Fruit fly (Drosophila melanogaster): ENCODE measurements around the gene Oseg5.

Oseg5 gene

dm6 chr2L:20797515-20797847, 38.2 kb downstream of the Oseg5 start, which contains the start of gene CG9328 (continued):
- TF ChIP-seq sens (GFP tag), result peak; percentile 93
- TF ChIP-seq CG34376 (GFP tag; optimal IDR thresholded peaks at IDR 0.05), result peak; percentile 40
- peak; percentile 27 for TF ChIP-seq scrt (GFP tag; optimal IDR thresholded peaks at IDR 0.05)
- no peak for TF ChIP-seq da (GFP tag; optimal IDR thresholded peaks at IDR 0.05)
- peak; percentile 40 for TF ChIP-seq cwo (GFP tag; optimal IDR thresholded peaks at IDR 0.05)
- TF ChIP-seq caup (GFP tag; optimal IDR thresholded peaks at IDR 0.05; ENCODE audit: severe bottlenecking), result peak; percentile 53
- TF ChIP-seq CG2129 (GFP tag; IDR thresholded peaks at IDR 0.05; ENCODE audit: partially characterized antibody), result no peak
- TF ChIP-seq Lpt (GFP tag; optimal IDR thresholded peaks at IDR 0.05), result no peak
- TF ChIP-seq CG15479 (GFP tag; optimal IDR thresholded peaks at IDR 0.05), result no peak
- peak in 1 of 3 experiments; percentile 78 for TF ChIP-seq Stat92E (GFP tag; optimal IDR thresholded peaks at IDR 0.05)
- TF ChIP-seq Ravus (GFP tag; IDR thresholded peaks at IDR 0.05), result no peak
- peak; percentile 11 for TF ChIP-seq CG9437 (GFP tag; optimal IDR thresholded peaks at IDR 0.05)
- peak; percentile 1 for TF ChIP-seq Nf-YB (GFP tag; optimal IDR thresholded peaks at IDR 0.05)
- TF ChIP-seq CG12219 (GFP tag; optimal IDR thresholded peaks at IDR 0.05), result no peak
- TF ChIP-seq Bteb2 (GFP tag; optimal IDR thresholded peaks at IDR 0.05), result no peak
- peak; percentile 55 for TF ChIP-seq wek (GFP tag; optimal IDR thresholded peaks at IDR 0.05)
- TF ChIP-seq hbn (GFP tag; IDR thresholded peaks at IDR 0.05; ENCODE audit: partially characterized antibody), result no peak
- TF ChIP-seq CG7372 (GFP tag; IDR thresholded peaks at IDR 0.05), result no peak
- no peak for TF ChIP-seq CG7271 (tag; optimal IDR thresholded peaks at IDR 0.05)
- peak; percentile 0 for TF ChIP-seq CG30020 (tag; optimal IDR thresholded peaks at IDR 0.05)
- TF ChIP-seq Adf1 (GFP tag; IDR thresholded peaks at IDR 0.05), result peak; percentile 47; the same call in 1 of the 2 replicates
- peak; percentile 46 for TF ChIP-seq CG8924 (tag; optimal IDR thresholded peaks at IDR 0.05)
- no peak for TF ChIP-seq hb (GFP tag; IDR thresholded peaks at IDR 0.05; ENCODE audit: partially characterized antibody)
- peak; percentile 54; the same call in 1 of the 2 replicates for TF ChIP-seq vvl (GFP tag; IDR thresholded peaks at IDR 0.05)
- TF ChIP-seq salm (tag; optimal IDR thresholded peaks at IDR 0.05), result no peak
- TF ChIP-seq inv (GFP tag; IDR thresholded peaks at IDR 0.05; ENCODE audit: partially characterized antibody), result no peak
- TF ChIP-seq lola (GFP tag; optimal IDR thresholded peaks at IDR 0.05), result no peak
- TF ChIP-seq CG12744 (GFP tag; optimal IDR thresholded peaks at IDR 0.05), result peak; percentile 5
- peak; percentile 82 for TF ChIP-seq CG2199 (GFP tag; IDR thresholded peaks at IDR 0.05)
- 0 out of 2 replicates have a peak, but pooled peaks have one; percentile 27 for TF ChIP-seq CG14441 (GFP tag; IDR thresholded peaks at IDR 0.05)
- TF ChIP-seq CG33213 (GFP tag; optimal IDR thresholded peaks at IDR 0.05), result peak; percentile 44
- TF ChIP-seq H15 (GFP tag; IDR thresholded peaks at IDR 0.05), result no peak
- peak; percentile 53; the same call in 1 of the 3 replicates for TF ChIP-seq so (GFP tag; IDR thresholded peaks at IDR 0.05)
- TF ChIP-seq stwl (tag; optimal IDR thresholded peaks at IDR 0.05), result peak; percentile 56
- TF ChIP-seq Atf-2 (GFP tag; optimal IDR thresholded peaks at IDR 0.05), result no peak
- no peak for TF ChIP-seq CG4404 (GFP tag; IDR thresholded peaks at IDR 0.05)
- 0 out of 2 replicates have a peak, but pooled peaks have one; percentile 6 for TF ChIP-seq Awh (GFP tag; IDR thresholded peaks at IDR 0.05)
- TF ChIP-seq Xbp1 (GFP tag; optimal IDR thresholded peaks at IDR 0.05), result peak; percentile 36
- TF ChIP-seq CG1832 (GFP tag; optimal IDR thresholded peaks at IDR 0.05), result no peak
- peak; percentile 16; the same call in 1 of the 2 replicates for TF ChIP-seq sna (GFP tag; IDR thresholded peaks at IDR 0.05; ENCODE audit: partially characterized antibody)
- no peak for TF ChIP-seq CG15696 (tag; optimal IDR thresholded peaks at IDR 0.05)
- no peak for TF ChIP-seq CG8281 (tag; optimal IDR thresholded peaks at IDR 0.05)
- TF ChIP-seq CG7963 (GFP tag; IDR thresholded peaks at IDR 0.05; ENCODE audit: partially characterized antibody), result no peak
- TF ChIP-seq CG4707 (GFP tag; optimal IDR thresholded peaks at IDR 0.05), result peak; percentile 39
- TF ChIP-seq ATbp (GFP tag; optimal IDR thresholded peaks at IDR 0.05), result no peak
- peak; percentile 46; the same call in 1 of the 2 replicates for TF ChIP-seq CG17328 (GFP tag; IDR thresholded peaks at IDR 0.05)
- peak; percentile 39 for TF ChIP-seq CG12391 (tag; optimal IDR thresholded peaks at IDR 0.05)
- no peak for TF ChIP-seq Oli (tag; optimal IDR thresholded peaks at IDR 0.05)
- TF ChIP-seq Ssrp (tag; optimal IDR thresholded peaks at IDR 0.05), result no peak

All from whole organism, embryonic.